Fruit fly (Drosophila melanogaster): ENCODE results near the gene CG18131.

DNA sequence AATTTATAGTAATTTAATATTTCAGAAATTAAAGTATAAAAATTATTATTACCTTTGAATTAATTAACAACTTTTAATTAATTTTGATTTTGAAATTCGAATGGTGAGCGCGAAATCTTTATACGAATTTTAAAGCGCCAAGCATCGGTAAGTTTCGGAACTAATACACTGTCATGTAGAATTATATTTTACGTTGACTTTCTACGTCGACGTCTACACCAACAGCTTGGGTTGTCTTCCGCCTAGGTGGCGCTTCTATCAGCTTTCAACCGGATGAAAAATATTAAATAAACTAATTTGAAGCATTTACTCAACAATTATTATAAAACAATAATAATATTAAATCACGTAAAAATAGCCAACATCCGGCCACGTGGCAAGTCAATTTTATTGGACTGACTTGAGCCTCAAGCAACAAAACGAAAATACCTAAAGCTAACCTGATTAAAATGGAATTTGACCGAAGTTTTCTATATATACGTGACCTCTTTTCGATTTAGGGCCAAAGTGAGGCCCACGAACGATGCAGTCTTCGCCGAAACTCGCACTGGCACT is 8.5 kb downstream of the CG18131 start, which contains the start of gene CG31928:
- no peak for TF ChIP-seq ttk (optimal IDR thresholded peaks at IDR 0.05)
- TF ChIP-seq Sin3A (optimal IDR thresholded peaks at IDR 0.05), result no peak
- TF ChIP-seq Myc (optimal IDR thresholded peaks at IDR 0.05), result no peak

All from Kc167 (cell line).